Fruit fly (Drosophila melanogaster): ENCODE measurements around the gene CG31391.

Gene CG31391

dm6 chr3R:10684284-10684683 lies 20.6 kb downstream of the CG31391 start (continued):
- TF ChIP-seq wdn (GFP tag; IDR thresholded peaks at IDR 0.05): no peak
- peak; percentile 89 for TF ChIP-seq CG11504 (tag; optimal IDR thresholded peaks at IDR 0.05)
- TF ChIP-seq CG2678 (tag; optimal IDR thresholded peaks at IDR 0.05): peak; percentile 79
- no peak for TF ChIP-seq Kr (GFP tag; optimal IDR thresholded peaks at IDR 0.05)
- peak; percentile 3 for TF ChIP-seq CG13624 (GFP tag; optimal IDR thresholded peaks at IDR 0.05)
- TF ChIP-seq CG16813 (GFP tag; IDR thresholded peaks at IDR 0.05; ENCODE audit: partially characterized antibody): no peak
- peak; percentile 60 for TF ChIP-seq tin (GFP tag; optimal IDR thresholded peaks at IDR 0.05)
- no peak for TF ChIP-seq CG1832 (GFP tag; optimal IDR thresholded peaks at IDR 0.05)
- no peak for TF ChIP-seq D19B (GFP tag; optimal IDR thresholded peaks at IDR 0.05)
- no peak for TF ChIP-seq CG10321 (GFP tag; IDR thresholded peaks at IDR 0.05)
- TF ChIP-seq nerfin-1 (tag; optimal IDR thresholded peaks at IDR 0.05): peak; percentile 63
- peak; percentile 63 for TF ChIP-seq Xbp1 (GFP tag; optimal IDR thresholded peaks at IDR 0.05)
- 0 out of 2 replicates have a peak, but pooled peaks have one; percentile 27 for TF ChIP-seq CkIIα-i1 (GFP tag; IDR thresholded peaks at IDR 0.05)
- TF ChIP-seq dmrt99B (tag; optimal IDR thresholded peaks at IDR 0.05): peak; percentile 93
- TF ChIP-seq PHDP (tag; optimal IDR thresholded peaks at IDR 0.05): peak; percentile 42
- TF ChIP-seq crp (GFP tag; optimal IDR thresholded peaks at IDR 0.05): peak in 1 of 2 experiments; percentile 1
- TF ChIP-seq exex (tag; optimal IDR thresholded peaks at IDR 0.05): no peak
- TF ChIP-seq lov (optimal IDR thresholded peaks at IDR 0.05): no peak
- 0 out of 3 replicates have a peak, but pooled peaks have one; percentile 40 for TF ChIP-seq lov (GFP tag; IDR thresholded peaks at IDR 0.05)
- peak; percentile 19 for TF ChIP-seq dmrt11E (tag; optimal IDR thresholded peaks at IDR 0.05)
- peak; percentile 28; the same call in 1 of the 3 replicates for TF ChIP-seq croc (GFP tag; conservative IDR thresholded peaks at IDR 0.05)
- TF ChIP-seq CTCF (GFP tag; optimal IDR thresholded peaks at IDR 0.05): peak; percentile 19
- TF ChIP-seq Nf-YC (tag; optimal IDR thresholded peaks at IDR 0.05): peak; percentile 35
- no peak for TF ChIP-seq GATAe (GFP tag; conservative IDR thresholded peaks at IDR 0.05)
- peak; percentile 45; the same call in 1 of the 2 replicates for TF ChIP-seq seq (GFP tag; IDR thresholded peaks at IDR 0.05)
- 0 out of 3 replicates have a peak, but pooled peaks have one; percentile 64 for TF ChIP-seq gce (GFP tag; IDR thresholded peaks at IDR 0.05)
- no peak for TF ChIP-seq Trl (optimal IDR thresholded peaks at IDR 0.05)
- TF ChIP-seq Trl (GFP tag; optimal IDR thresholded peaks at IDR 0.05): peak; percentile 61
- TF ChIP-seq ttk (GFP tag; IDR thresholded peaks at IDR 0.05): peak; percentile 68
- no peak for TF ChIP-seq bbx (GFP tag; IDR thresholded peaks at IDR 0.05; ENCODE audit: partially characterized antibody)
- TF ChIP-seq Rfx (GFP tag; IDR thresholded peaks at IDR 0.05): peak; percentile 56
- no peak for TF ChIP-seq her (GFP tag; optimal IDR thresholded peaks at IDR 0.05)
- TF ChIP-seq Bgb (GFP tag; IDR thresholded peaks at IDR 0.05; ENCODE audit: partially characterized antibody): no peak
- TF ChIP-seq CG7786 (GFP tag; optimal IDR thresholded peaks at IDR 0.05): peak; percentile 31
- no peak for TF ChIP-seq zf30C (GFP tag; optimal IDR thresholded peaks at IDR 0.05)
- TF ChIP-seq gsb-n (tag; optimal IDR thresholded peaks at IDR 0.05): peak; percentile 49
- peak; percentile 54 to 58 for TF ChIP-seq dpn (GFP tag; optimal IDR thresholded peaks at IDR 0.05)
- TF ChIP-seq Jarid2 (GFP tag; optimal IDR thresholded peaks at IDR 0.05): peak; percentile 13
- TF ChIP-seq crc (GFP tag; optimal IDR thresholded peaks at IDR 0.05): peak; percentile 29
- TF ChIP-seq CG17568 (GFP tag; optimal IDR thresholded peaks at IDR 0.05): peak; percentile 17
- peak; percentile 51; the same call in 1 of the 2 replicates for TF ChIP-seq Atf6 (GFP tag; IDR thresholded peaks at IDR 0.05)
- TF ChIP-seq lola (GFP tag; optimal IDR thresholded peaks at IDR 0.05): no peak
- TF ChIP-seq CG8924 (tag; optimal IDR thresholded peaks at IDR 0.05): peak; percentile 53
- TF ChIP-seq Antp (GFP tag; optimal IDR thresholded peaks at IDR 0.05): peak; percentile 58
- TF ChIP-seq slou (GFP tag; optimal IDR thresholded peaks at IDR 0.05): no peak
- TF ChIP-seq Nf-YB (GFP tag; optimal IDR thresholded peaks at IDR 0.05): peak; percentile 25
- peak; percentile 94 for TF ChIP-seq sens (GFP tag)
- peak; percentile 93 for TF ChIP-seq Med (GFP tag)
- TF ChIP-seq Atf-2 (GFP tag; optimal IDR thresholded peaks at IDR 0.05): peak; percentile 6
- no peak for TF ChIP-seq luna (GFP tag; optimal IDR thresholded peaks at IDR 0.05)
- TF ChIP-seq CG13894 (tag; optimal IDR thresholded peaks at IDR 0.05): no peak

Measured in whole organism, embryonic.